Worm (Caenorhabditis elegans): ENCODE measurements around the gene twk-6.
"Not testable (repeated sequence)": the region's sequence is repeated elsewhere in the genome, so short reads cannot be mapped to it uniquely, and the experiment has no call there.

Gene twk-6

DNA sequence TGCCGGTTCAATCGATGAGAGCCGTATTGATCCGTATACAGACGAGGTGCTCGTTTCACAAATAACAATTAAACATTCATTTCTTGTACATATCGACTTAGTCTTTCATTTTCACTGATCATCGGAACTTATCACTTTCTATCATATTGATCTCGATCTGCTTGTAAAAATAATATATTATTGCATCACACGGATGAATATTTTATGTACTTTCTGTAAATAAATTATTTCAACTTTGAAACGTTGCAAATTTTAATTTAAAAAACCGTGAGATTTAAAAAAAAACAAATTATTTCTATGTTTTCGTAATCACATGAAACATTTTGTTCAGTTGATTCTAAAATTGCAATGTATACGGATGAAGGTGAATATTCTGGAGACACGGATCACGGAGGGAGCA, at the start of gene twk-6:
TSS of gene twk-6 (plus strand) at position 301 of the 400 bp plus-strand sequence.
- TF ChIP-seq unc-62 (GFP tag; optimal IDR thresholded peaks at IDR 0.05), result not testable (repeated sequence)

DNA sequence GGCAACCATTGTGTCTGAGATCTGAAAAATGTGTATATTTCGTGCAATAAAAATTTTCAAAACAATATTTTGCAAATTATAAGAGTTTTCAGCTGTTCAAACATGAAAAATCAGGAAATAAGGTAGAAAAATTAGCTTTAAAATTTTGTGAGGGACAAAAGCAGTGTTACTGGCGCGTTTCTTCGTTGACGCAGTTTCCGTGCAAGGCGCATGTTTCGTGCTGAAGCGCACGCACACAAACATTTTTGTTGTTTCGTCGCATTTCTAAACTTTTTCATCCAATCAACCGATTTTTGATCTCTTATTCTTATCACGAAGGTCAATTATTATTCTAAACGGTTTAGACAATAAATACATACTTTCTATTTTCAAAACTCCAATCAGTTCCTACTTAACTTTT, 49.4 kb upstream of the twk-6 start, which contains the start of gene nifk-1:
TSS of gene nifk-1 (minus strand) at position 27 of the 400 bp plus-strand sequence.
- TF ChIP-seq unc-62 (GFP tag; optimal IDR thresholded peaks at IDR 0.05), result no peak

DNA sequence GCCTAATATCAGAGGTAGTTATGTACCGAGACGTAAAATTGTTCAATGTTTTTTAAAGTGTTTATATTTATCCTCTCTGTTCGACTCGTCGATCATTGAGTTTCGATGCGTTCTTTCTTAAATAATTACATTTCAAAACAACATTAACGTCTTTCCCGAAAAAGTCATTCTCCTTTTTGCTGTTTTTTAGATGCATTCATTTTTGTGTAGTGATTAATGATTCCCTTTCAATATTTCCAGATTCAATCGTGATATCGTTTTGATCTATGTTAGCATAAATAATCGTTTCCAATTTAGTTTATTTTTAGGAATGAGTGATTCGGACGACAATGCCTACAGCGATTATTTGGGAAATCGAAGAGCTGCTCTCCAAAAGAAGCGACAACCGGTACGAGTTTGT, 49.0 kb upstream of the twk-6 start, which contains the start of gene T04A8.8:
TSS of gene T04A8.8 (plus strand) at position 301 of the 400 bp plus-strand sequence.
- no peak for TF ChIP-seq unc-62 (GFP tag; optimal IDR thresholded peaks at IDR 0.05)

DNA sequence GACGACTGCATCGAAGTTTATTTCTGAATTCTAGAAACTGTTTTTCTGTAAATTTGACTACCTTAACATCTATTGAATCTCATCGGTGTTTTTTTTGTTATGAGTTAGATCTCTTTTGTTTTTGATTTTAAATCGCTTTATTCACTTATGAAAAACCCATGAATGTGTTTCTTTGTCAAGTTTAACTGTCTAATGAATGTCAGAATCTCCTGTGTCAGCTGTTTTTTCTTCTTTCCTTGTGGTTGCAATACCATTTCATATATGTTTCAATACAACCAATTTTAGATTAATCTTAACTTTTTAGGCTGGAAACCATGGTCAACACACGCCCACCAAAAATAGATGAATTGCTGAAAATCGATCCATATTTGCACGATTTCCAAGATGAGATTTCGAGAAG, 47.7 kb upstream of the twk-6 start, which contains the start of gene T04A8.7:
TSS of gene T04A8.7 (plus strand) at position 301 of the 400 bp plus-strand sequence.
- no peak for TF ChIP-seq unc-62 (GFP tag; optimal IDR thresholded peaks at IDR 0.05)

DNA sequence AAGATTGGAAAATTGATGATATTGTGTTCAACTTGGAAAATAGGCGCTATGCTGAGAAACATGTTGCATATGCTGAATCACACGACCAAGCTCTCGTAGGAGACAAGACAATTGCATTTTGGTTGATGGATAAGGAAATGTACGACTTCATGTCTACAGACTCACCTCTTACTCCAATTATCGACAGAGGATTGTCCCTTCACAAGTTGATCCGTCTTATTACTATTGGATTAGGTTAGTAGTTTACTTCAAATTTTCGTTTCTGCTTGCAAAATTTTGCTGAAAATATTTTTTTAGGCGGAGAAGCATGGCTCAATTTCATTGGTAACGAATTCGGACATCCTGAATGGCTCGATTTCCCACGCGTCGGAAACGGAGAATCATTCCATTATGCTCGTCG, 45.8 kb upstream of the twk-6 start:
- TF ChIP-seq unc-62 (GFP tag; optimal IDR thresholded peaks at IDR 0.05), result no peak

DNA sequence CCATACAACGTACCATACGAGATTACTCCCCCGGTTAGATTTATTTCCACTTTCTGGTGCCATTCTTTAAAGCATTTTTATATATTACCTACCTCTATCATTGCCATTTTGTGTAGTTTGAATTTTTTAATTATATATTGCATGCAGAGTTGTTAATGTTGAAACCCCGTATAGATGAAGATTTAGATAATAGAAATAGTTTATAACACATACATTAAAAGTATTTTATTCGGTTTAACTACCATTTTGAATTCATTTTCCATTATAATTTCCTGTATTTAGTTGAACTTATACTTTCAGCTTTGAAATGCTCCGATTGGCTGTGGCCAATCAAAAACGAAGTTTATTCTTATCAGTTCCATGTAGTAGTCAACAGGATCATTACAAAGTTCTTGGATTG, 44.9 kb upstream of the twk-6 start, which contains the start of gene dnj-18:
TSS of gene dnj-18 (plus strand) at position 301 of the 400 bp plus-strand sequence.
- no peak for TF ChIP-seq unc-62 (GFP tag; optimal IDR thresholded peaks at IDR 0.05)

DNA sequence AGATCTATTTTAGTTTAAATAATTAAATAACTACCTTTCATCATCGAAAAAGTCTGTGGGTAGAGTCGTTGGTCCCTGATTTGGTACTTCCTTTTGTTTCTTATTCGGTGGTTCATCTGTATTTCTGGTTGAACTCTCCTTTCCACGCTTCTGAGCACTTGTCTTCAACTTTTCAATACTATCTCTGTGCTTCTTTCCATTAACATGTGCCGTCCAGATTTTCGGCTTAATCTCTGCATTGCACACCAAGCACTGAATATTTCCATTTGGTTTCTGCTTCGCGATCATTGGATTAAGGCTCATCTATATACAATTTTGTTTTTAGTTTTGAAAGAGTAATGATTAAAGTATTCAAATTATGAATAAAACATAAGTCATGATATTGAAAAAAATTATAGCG, 42.8 kb upstream of the twk-6 start, which contains the start of gene sel-13:
TSS of gene sel-13 (minus strand) at position 303 of the 400 bp plus-strand sequence.
- no peak for TF ChIP-seq unc-62 (GFP tag; optimal IDR thresholded peaks at IDR 0.05)

DNA sequence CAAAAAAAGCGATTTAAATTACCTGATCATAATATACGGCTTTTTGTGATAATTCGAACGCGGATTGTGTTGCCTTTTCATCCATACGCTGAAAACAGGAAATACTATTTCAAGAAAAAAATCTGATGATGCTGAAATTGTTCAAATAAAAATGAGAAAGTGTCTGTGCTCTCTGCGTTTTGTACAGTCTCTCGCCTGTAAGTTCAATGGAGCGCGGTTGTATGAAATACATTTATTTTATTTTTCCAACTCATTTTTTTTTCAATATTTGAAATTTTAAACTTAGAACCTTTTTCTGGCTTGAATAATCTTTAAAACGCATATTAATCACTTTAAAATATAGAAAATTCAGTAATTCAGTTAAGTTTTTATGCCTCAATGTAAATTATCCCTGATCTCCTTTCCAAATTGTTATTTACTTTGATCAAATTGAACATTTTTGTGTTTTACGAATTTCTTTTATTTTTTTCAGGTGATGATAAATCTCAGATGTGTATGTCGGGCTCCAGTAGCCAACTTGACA, 38.7 kb upstream of the twk-6 start, which contains the start of the genes clp-2 and mrpl-16:
TSS of gene clp-2 (minus strand) at position 94 of the 523 bp plus-strand sequence.
TSS of gene mrpl-16 (plus strand) at position 473 of the 523 bp plus-strand sequence.
- TF ChIP-seq unc-62 (GFP tag; optimal IDR thresholded peaks at IDR 0.05), result no peak

DNA sequence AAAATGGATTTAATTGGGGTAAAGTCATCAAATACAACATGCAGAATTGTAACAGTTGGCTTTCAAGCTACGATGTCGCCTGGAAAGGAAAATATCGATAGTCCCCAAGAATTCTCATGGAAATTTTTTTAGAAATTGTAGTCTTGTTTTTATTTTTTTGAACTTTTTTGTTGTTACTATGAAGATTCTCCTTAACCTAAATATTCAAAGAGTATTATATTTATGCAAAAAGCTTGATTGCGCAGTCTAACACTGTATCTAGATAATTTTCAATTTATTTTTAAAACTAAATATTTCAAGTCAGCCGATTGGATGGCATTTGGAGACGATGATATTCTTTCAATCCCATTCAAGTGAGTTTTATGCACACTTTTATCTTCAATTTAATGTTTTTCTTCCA, 37.5 kb upstream of the twk-6 start, which contains the start of gene pgap-2:
TSS of gene pgap-2 (plus strand) at position 301 of the 400 bp plus-strand sequence.
- TF ChIP-seq unc-62 (GFP tag; optimal IDR thresholded peaks at IDR 0.05), result no peak

DNA sequence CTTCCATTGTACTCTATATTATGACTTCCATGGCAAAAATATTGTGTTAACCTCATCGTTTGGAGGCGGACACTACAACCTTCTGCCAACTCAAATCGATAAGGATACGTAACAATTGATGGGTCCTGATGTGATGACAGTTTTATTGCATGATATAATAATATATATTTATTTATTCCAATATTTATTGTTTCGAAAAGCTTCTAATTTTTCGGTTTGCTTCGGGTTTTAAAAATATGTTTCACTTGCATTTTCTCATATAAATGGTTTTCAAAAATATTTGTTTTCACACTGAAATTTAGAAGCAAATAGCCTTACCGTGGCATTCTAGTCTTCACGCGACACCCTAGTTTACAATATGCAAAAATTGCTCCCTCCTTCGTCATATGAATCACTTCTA, 36.0 kb upstream of the twk-6 start, which contains the start of gene T04A8.13:
TSS of gene T04A8.13 (plus strand) at position 301 of the 400 bp plus-strand sequence.
- no peak for TF ChIP-seq unc-62 (GFP tag; optimal IDR thresholded peaks at IDR 0.05)

DNA sequence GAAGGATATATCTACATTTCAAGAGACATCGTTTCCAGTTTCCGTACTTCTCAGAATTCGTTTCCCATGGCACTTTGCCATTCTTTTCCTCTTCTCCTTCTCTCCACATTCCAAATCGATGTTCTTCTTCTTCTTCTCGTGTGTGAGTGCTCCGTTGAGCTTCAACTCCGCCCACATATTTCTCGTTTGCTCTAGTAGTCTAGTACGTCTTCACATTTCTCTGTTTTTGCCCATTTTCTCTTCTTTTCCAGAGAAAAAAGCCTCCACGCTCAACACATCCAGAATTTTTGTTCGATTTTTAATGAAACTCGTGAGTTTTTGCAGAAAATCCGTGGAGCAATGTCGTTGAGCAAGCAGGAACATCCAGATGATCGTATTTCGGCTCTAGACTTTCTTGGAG, 33.8 kb upstream of the twk-6 start, which contains the start of gene T04A8.18:
TSS of gene T04A8.18 (plus strand) at position 301 of the 400 bp plus-strand sequence.
- no peak for TF ChIP-seq unc-62 (GFP tag; optimal IDR thresholded peaks at IDR 0.05)

DNA sequence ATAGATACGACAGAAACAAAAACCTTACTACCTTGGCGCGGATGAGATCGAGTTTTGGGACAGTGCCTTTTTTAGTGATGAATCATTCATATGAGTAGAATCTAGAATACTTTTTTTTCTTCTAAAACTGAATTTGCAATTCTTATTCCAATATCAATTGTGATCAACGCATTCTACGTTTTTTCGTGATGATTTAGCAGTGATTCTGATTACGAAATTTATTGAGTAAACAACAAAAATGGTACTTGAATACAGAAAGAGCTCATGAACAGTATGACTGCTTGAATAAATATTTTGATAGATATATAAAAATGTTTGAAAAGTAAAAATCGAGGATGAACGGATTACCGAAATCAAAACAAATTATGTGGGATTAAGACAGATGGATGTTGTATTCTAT, 27.6 kb upstream of the twk-6 start, which contains the start of gene him-18:
TSS of gene him-18 (minus strand) at position 101 of the 400 bp plus-strand sequence.
- TF ChIP-seq unc-62 (GFP tag; optimal IDR thresholded peaks at IDR 0.05), result no peak

DNA sequence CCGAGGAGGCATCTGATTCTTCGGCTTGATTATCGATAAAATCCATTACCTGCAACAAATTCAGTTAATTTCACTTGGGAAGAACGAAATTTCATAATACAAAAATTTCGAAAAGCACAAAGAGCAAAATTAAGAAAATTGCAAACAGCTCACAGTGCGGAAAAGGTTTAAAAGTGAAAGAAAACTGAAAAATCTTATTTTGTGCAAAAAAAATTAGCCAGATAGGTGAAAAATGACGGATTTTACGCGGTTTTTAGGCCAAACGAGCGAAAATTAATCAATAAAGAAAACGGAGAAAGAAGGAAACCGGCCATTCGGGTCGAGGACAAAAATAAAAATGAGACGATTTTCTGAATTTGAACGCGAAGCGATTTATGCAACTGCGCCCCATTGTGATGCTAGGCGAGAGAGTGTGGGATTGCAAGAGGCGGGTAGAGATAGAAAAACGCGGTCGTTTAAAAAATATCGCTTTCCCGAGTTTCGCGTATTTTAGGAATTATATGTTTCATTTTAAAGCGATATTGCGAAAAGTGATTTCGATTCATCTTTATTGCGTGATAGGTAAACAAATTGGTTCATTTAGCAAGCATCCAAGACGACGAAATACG, 22.0 kb upstream of the twk-6 start, which contains the start of gene emb-5:
TSS of gene emb-5 (minus strand) at position 51 of the 608 bp plus-strand sequence.
- TF ChIP-seq unc-62 (GFP tag; optimal IDR thresholded peaks at IDR 0.05), result no peak

DNA sequence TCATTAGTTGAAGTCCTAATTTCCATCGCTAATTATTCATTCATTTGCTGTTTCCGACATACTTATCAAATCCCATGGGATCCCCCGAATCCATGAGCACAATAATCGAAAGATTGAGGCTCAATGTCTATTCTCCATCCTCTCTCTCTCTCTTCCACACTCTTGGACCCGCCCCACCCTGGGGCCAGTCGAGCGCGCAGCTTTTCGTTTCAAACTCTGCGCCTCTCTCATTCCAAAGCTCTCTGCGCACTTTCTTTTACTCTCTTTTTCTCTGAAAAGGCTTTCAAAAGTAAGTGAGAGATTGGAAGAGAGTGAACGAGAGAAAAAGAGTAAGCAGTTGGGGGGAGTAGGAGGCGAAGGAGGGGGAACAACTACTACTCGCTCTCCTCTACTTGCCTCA, 21.0 kb upstream of the twk-6 start, which contains the start of gene acy-1:
TSS of gene acy-1 (plus strand) at position 346 of the 400 bp plus-strand sequence.
- TF ChIP-seq unc-62 (GFP tag; optimal IDR thresholded peaks at IDR 0.05), result no peak

DNA sequence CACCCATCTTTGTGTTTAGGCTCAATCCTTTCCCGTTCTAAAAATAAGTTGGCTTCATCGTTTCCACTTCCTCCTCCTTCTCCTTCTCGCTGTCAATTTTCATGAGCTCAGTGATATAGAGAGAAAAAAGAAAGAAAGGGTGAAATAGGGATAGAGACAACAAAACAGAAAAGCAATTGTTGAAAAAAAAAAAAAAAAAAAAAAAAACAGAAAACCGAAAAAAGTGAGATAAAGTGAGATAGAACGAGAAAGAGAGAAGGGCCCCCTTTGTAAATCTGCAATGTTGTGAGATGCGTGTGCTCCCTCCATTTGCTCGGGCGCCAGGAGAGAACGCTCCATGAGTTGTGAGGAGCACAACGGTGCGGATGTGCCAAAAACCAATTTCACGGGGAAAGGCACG, 18.8 kb upstream of the twk-6 start:
- TF ChIP-seq unc-62 (GFP tag; optimal IDR thresholded peaks at IDR 0.05), result no peak

DNA sequence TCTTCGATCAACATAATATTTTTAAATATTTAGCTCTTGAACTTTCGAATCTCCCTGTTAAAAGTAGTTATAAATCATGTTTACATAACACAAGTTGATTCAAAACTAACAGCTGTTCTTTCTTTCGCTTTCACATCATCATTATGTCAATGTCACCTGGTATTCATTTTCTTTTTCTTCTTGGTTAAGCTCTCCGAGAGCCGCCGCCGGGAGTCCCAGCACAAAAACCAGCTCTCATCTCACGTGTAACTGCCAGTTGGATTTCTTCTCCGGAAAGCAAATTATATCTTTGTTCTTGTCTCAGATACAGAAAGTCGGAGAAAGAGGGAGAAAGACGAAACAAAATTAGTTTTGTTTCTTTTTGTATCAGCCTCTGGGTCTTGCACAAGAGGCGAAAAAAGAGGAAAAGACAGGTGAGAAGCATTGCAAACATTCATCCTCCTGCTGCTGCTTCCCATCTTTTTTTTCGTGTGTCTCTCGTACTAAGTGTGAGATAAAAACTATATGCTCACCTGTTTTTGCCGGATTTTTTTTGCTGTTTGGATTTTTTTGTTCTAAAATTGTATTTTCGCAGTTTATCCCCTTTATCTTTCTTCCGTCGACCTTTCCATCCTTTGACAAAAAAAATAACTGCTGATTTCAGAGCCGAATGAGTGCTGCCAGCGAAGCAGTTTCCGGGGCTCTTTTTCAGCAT, 11.3 kb upstream of the twk-6 start, which contains the start of gene F17C8.3:
TSS of gene F17C8.3 (plus strand) at position 644 of the 694 bp plus-strand sequence.
- TF ChIP-seq unc-62 (GFP tag; optimal IDR thresholded peaks at IDR 0.05), result no peak

Measured in whole organism, dauer.